Fruit fly (Drosophila melanogaster) whole organism, embryonic: ENCODE measurements around the gene enc.
A peak's percentile ranks its signal among the peaks of the same experiment; 100 is the strongest.

Experiments used
- Blimp-1 ChIP-seq: fragments of 200-800 bp; sonication (Bioruptor generic); optimal IDR thresholded peaks from 3 replicates; lab custom pipeline; 2018; ENCODE audit warnings: missing biosample characterization, missing genetic modification characterization, mild to moderate bottlenecking, moderate library complexity, missing genetic modification reagents
- CG10267 ChIP-seq: fragments of 200-800 bp; sonication (Bioruptor generic); optimal IDR thresholded peaks from 2 replicates; lab custom pipeline; 2018; ENCODE audit warnings: missing biosample characterization, mild to moderate bottlenecking, missing genetic modification characterization, moderate library complexity
- CG10565 ChIP-seq: fragments of 200-800 bp; sonication (Bioruptor generic); optimal IDR thresholded peaks from 3 replicates; lab custom pipeline; 2016; ENCODE audit warnings: missing biosample characterization, mild to moderate bottlenecking, missing genetic modification characterization
- CG12155 ChIP-seq: fragments of 200-800 bp; sonication (Bioruptor generic); optimal IDR thresholded peaks from 3 replicates; lab custom pipeline; 2016; ENCODE audit warnings: missing biosample characterization, missing genetic modification characterization
- CG12659 ChIP-seq: fragments of 200-800 bp; sonication (Bioruptor generic); optimal IDR thresholded peaks from 3 replicates; lab custom pipeline; 2017; ENCODE audit warnings: mild to moderate bottlenecking, missing biosample characterization, missing genetic modification reagents, missing genetic modification characterization
- CG13424 ChIP-seq: fragments of 200-800 bp; sonication (Bioruptor generic); optimal IDR thresholded peaks from 2 replicates; lab custom pipeline; 2019; ENCODE audit warnings: missing biosample characterization, mild to moderate bottlenecking, missing genetic modification characterization, moderate library complexity
- CG14710 ChIP-seq: fragments of 200-800 bp; sonication (Bioruptor generic); optimal IDR thresholded peaks from 3 replicates; lab custom pipeline; 2019; ENCODE audit warnings: missing biosample characterization, mild to moderate bottlenecking, missing genetic modification characterization, moderate library complexity
- CG15696 ChIP-seq: fragments of 200-800 bp; sonication (Bioruptor generic); optimal IDR thresholded peaks from 2 replicates; lab custom pipeline; 2019; ENCODE audit warnings: missing biosample characterization, mild to moderate bottlenecking, missing genetic modification characterization, moderate library complexity
- CG1602 ChIP-seq: fragments of 200-800 bp; sonication (Bioruptor generic); optimal IDR thresholded peaks from 3 replicates; lab custom pipeline; 2016; ENCODE audit warnings: missing biosample characterization, missing genetic modification characterization
- CG1603 ChIP-seq: fragments of 200-800 bp; sonication (Bioruptor generic); optimal IDR thresholded peaks from 2 replicates; lab custom pipeline; 2019; ENCODE audit warnings: missing biosample characterization, mild to moderate bottlenecking, missing genetic modification characterization, moderate library complexity
- CG17186 ChIP-seq: fragments of 200-800 bp; sonication (Bioruptor generic); optimal IDR thresholded peaks from 3 replicates; lab custom pipeline; 2017; ENCODE audit warnings: missing biosample characterization, missing genetic modification reagents, missing genetic modification characterization
- CG17385 ChIP-seq: fragments of 200-800 bp; sonication (Bioruptor generic); optimal IDR thresholded peaks from 3 replicates; lab custom pipeline; 2018; ENCODE audit warnings: missing biosample characterization, mild to moderate bottlenecking, missing genetic modification characterization
- CG17568 ChIP-seq: fragments of 200-800 bp; sonication (Bioruptor generic); optimal IDR thresholded peaks from 2 replicates; lab custom pipeline; 2018; ENCODE audit warnings: missing biosample characterization, mild to moderate bottlenecking, missing genetic modification characterization, moderate library complexity
- CG18262 ChIP-seq: fragments of 200-800 bp; optimal IDR thresholded peaks from 3 replicates; lab custom pipeline; 2019; ENCODE audit warnings: missing biosample characterization, mild to moderate bottlenecking, missing genetic modification characterization, moderate library complexity
- CG2678 ChIP-seq: fragments of 200-800 bp; sonication (Bioruptor generic); optimal IDR thresholded peaks from 3 replicates; lab custom pipeline; 2019; ENCODE audit warnings: missing biosample characterization, mild to moderate bottlenecking, missing genetic modification characterization, moderate library complexity
- CG2712 ChIP-seq: fragments of 200-800 bp; optimal IDR thresholded peaks from 3 replicates; lab custom pipeline; 2019; ENCODE audit warnings: missing biosample characterization, mild to moderate bottlenecking, missing genetic modification characterization, moderate library complexity
- CG30403 ChIP-seq: fragments of 200-800 bp; sonication (Bioruptor generic); optimal IDR thresholded peaks from 3 replicates; lab custom pipeline; 2016; ENCODE audit warnings: missing biosample characterization, missing genetic modification characterization
- CG6689 ChIP-seq: fragments of 200-800 bp; sonication (Bioruptor generic); IDR thresholded peaks from 2 replicates; pipeline ENCODE4 v1.3.6; 2022; ENCODE audit warnings: missing biosample characterization, missing genetic modification characterization
- CG7839 ChIP-seq: fragments of 200-800 bp; sonication (Bioruptor generic); optimal IDR thresholded peaks from 3 replicates; lab custom pipeline; 2018; ENCODE audit warnings: missing biosample characterization, mild to moderate bottlenecking, missing genetic modification characterization, moderate library complexity
- CG8359 ChIP-seq: fragments of 200-800 bp; sonication (Bioruptor generic); optimal IDR thresholded peaks from 2 replicates; lab custom pipeline; 2017; ENCODE audit warnings: missing biosample characterization, mild to moderate bottlenecking, missing genetic modification characterization, borderline replicate concordance
- CG8924 ChIP-seq: fragments of 200-800 bp; optimal IDR thresholded peaks from 3 replicates; lab custom pipeline; 2019; ENCODE audit warnings: missing biosample characterization, mild to moderate bottlenecking, missing genetic modification characterization, moderate library complexity
- CG9609 ChIP-seq: fragments of 200-800 bp; sonication (Bioruptor generic); optimal IDR thresholded peaks from 3 replicates; lab custom pipeline; 2016; ENCODE audit warnings: missing biosample characterization, missing genetic modification characterization
- CG9932 ChIP-seq: fragments of 200-800 bp; sonication (Bioruptor generic); IDR thresholded peaks from 2 replicates; pipeline ENCODE4 v1.3.6; 2022; ENCODE audit warnings: missing biosample characterization, missing genetic modification characterization
- D ChIP-seq, 2 experiments: fragments of 200-800 bp in 1 of 2; fragments of >200 bp in 1 of 2; sonication (Bioruptor generic) in 1 of 2; optimal IDR thresholded peaks; 2 replicates in 1 of 2; 3 replicates in 1 of 2; lab custom pipeline; 2017; ENCODE audit warnings: mild to moderate bottlenecking in 1 of 2, missing biosample characterization in 1 of 2, missing genetic modification characterization in 1 of 2, missing genetic modification reagents in 1 of 2
- Eip74EF ChIP-seq, 2 experiments: fragments of 200-800 bp in 1 of 2; fragments of >200 bp in 1 of 2; sonication (Bioruptor generic) in 1 of 2; optimal IDR thresholded peaks; 2 replicates each; lab custom pipeline; 2017 to 2019; ENCODE audit warnings: missing biosample characterization in 2 of 2, missing genetic modification characterization in 2 of 2, mild to moderate bottlenecking in 1 of 2, moderate library complexity in 1 of 2
- Elba2 ChIP-seq: fragments of 200-800 bp; sonication (Bioruptor generic); optimal IDR thresholded peaks from 3 replicates; lab custom pipeline; 2016; ENCODE audit warnings: missing biosample characterization, missing genetic modification characterization
- Hsf ChIP-seq: fragments of 200-800 bp; sonication (Bioruptor generic); optimal IDR thresholded peaks from 3 replicates; lab custom pipeline; 2016; ENCODE audit warnings: missing biosample characterization, missing genetic modification characterization
- Lhr ChIP-seq: fragments of 200-800 bp; sonication (Bioruptor generic); optimal IDR thresholded peaks from 3 replicates; lab custom pipeline; 2017; ENCODE audit warnings: mild to moderate bottlenecking, missing biosample characterization, missing genetic modification reagents, missing genetic modification characterization
- NfI ChIP-seq: fragments of 200-800 bp; sonication (Bioruptor generic); optimal IDR thresholded peaks from 3 replicates; lab custom pipeline; 2018; ENCODE audit warnings: missing biosample characterization, mild to moderate bottlenecking, missing genetic modification characterization, moderate library complexity
- Oli ChIP-seq: fragments of 200-800 bp; sonication (Bioruptor generic); optimal IDR thresholded peaks from 2 replicates; lab custom pipeline; 2018; ENCODE audit warnings: missing biosample characterization, mild to moderate bottlenecking, missing genetic modification characterization, moderate library complexity
- Side ChIP-seq: fragments of 200-800 bp; sonication (Bioruptor generic); optimal IDR thresholded peaks from 2 replicates; lab custom pipeline; 2016; ENCODE audit warnings: missing biosample characterization, missing genetic modification characterization
- Sox102F ChIP-seq: fragments of 200-800 bp; sonication (Bioruptor generic); optimal IDR thresholded peaks from 2 replicates; lab custom pipeline; 2018; ENCODE audit warnings: missing biosample characterization, mild to moderate bottlenecking, missing genetic modification characterization, moderate library complexity
- Ssrp ChIP-seq: fragments of 200-800 bp; sonication (Bioruptor generic); optimal IDR thresholded peaks from 2 replicates; lab custom pipeline; 2018; ENCODE audit warnings: missing biosample characterization, mild to moderate bottlenecking, missing genetic modification characterization, moderate library complexity
- Xrp1 ChIP-seq: fragments of 200-800 bp; sonication (Bioruptor generic); IDR thresholded peaks from 2 replicates; pipeline ENCODE4 v1.3.6; 2022; ENCODE audit warnings: missing biosample characterization, missing genetic modification characterization
- bcd ChIP-seq: fragments of 200-800 bp; sonication (Bioruptor generic); optimal IDR thresholded peaks from 2 replicates; lab custom pipeline; 2017; ENCODE audit warnings: missing biosample characterization, mild to moderate bottlenecking, missing genetic modification characterization
- bsh ChIP-seq, 2 experiments: fragments of 200-800 bp; sonication (Bioruptor generic); optimal IDR thresholded peaks; 2 replicates each; lab custom pipeline; 2017 to 2018; ENCODE audit warnings: mild to moderate bottlenecking in 2 of 2, missing biosample characterization in 2 of 2, missing genetic modification characterization in 2 of 2, moderate library complexity in 1 of 2
- crc ChIP-seq: fragments of 200-800 bp; sonication (Bioruptor generic); optimal IDR thresholded peaks from 2 replicates; lab custom pipeline; 2016; ENCODE audit warnings: missing biosample characterization, missing genetic modification characterization
- dan ChIP-seq: fragments of 200-800 bp; sonication (Bioruptor generic); IDR thresholded peaks from 2 replicates; pipeline ENCODE4 v1.3.6; 2022; ENCODE audit warnings: missing biosample characterization, missing genetic modification characterization
- gem ChIP-seq: fragments of 200-800 bp; sonication (Bioruptor generic); optimal IDR thresholded peaks from 2 replicates; lab custom pipeline; 2019; ENCODE audit warnings: missing biosample characterization, mild to moderate bottlenecking, missing genetic modification characterization, moderate library complexity
- grn ChIP-seq: fragments of 200-800 bp; sonication (Bioruptor generic); optimal IDR thresholded peaks from 3 replicates; lab custom pipeline; 2017; ENCODE audit warnings: missing biosample characterization, missing genetic modification characterization
- ind ChIP-seq: fragments of 200-800 bp; sonication (Bioruptor generic); optimal IDR thresholded peaks from 3 replicates; lab custom pipeline; 2016; ENCODE audit warnings: missing biosample characterization, missing genetic modification characterization
- kah ChIP-seq: fragments of 200-800 bp; sonication (Bioruptor generic); optimal IDR thresholded peaks from 2 replicates; lab custom pipeline; 2018; ENCODE audit warnings: missing biosample characterization, mild to moderate bottlenecking, missing genetic modification characterization
- kni ChIP-seq: fragments of 200-800 bp; sonication (Bioruptor generic); optimal IDR thresholded peaks from 3 replicates; lab custom pipeline; 2017; ENCODE audit warnings: mild to moderate bottlenecking, missing biosample characterization, missing genetic modification reagents, missing genetic modification characterization
- org-1 ChIP-seq: fragments of 200-800 bp; sonication (Bioruptor generic); optimal IDR thresholded peaks from 2 replicates; lab custom pipeline; 2017; ENCODE audit warnings: missing biosample characterization, missing genetic modification characterization
- prd ChIP-seq, 3 experiments: fragments of >200 bp in 2 of 3; fragments of 200-800 bp in 1 of 3; sonication (Bioruptor generic) in 1 of 3; optimal IDR thresholded peaks in 2 of 3; IDR thresholded peaks in 1 of 3; 2 replicates in 2 of 3; 3 replicates in 1 of 3; pipeline versions ENCODE4 v1.3.6 to Lab custom; 2017 to 2022; ENCODE audit warnings: missing biosample characterization in 1 of 3, missing genetic modification characterization in 1 of 3
- twi ChIP-seq: fragments of 200-800 bp; optimal IDR thresholded peaks from 2 replicates; lab custom pipeline; 2019; ENCODE audit warnings: missing biosample characterization, mild to moderate bottlenecking, missing genetic modification characterization, moderate library complexity
- unc-4 ChIP-seq: fragments of 200-800 bp; sonication (Bioruptor generic); IDR thresholded peaks from 2 replicates; pipeline ENCODE4 v1.3.6; 2022; ENCODE audit warnings: missing biosample characterization, missing genetic modification characterization; ENCODE audit not compliant: partially characterized antibody
- vvl ChIP-seq: fragments of 200-800 bp; sonication (Bioruptor generic); IDR thresholded peaks from 2 replicates; pipeline ENCODE4 v1.3.6; 2022; ENCODE audit warnings: missing biosample characterization, missing genetic modification characterization

enc gene

dm6 chr3L:3873094-3873493 lies 54.6 kb downstream of the enc start (continued):
- TF ChIP-seq Side (GFP tag; lab: Kevin White, UChicago) (peak; percentile 6), crc (GFP tag; lab: Kevin White, UChicago) (no peak), CG7839 (tag; lab: Kevin White, UChicago) (peak; percentile 53), Ssrp (tag; lab: Kevin White, UChicago) (peak; percentile 71), grn (GFP tag; lab: Kevin White, UChicago) (no peak), CG18262 (tag; lab: Kevin White, UChicago) (peak; percentile 82), Elba2 (no peak), CG2678 (tag; lab: Kevin White, UChicago) (peak; percentile 52), kah (GFP tag; lab: Kevin White, UChicago) (no peak), ind (GFP tag; lab: Kevin White, UChicago) (no peak), kni (GFP tag; lab: Kevin White, UChicago) (no peak), Blimp-1 (GFP tag; lab: Kevin White, UChicago) (peak; percentile 57), CG8924 (tag; lab: Kevin White, UChicago) (peak; percentile 63), org-1 (GFP tag; lab: Kevin White, UChicago) (peak; percentile 12), CG6689 (peak; percentile 37; the same call in 1 of the 2 replicates), CG10565 (GFP tag; lab: Kevin White, UChicago) (no peak), NfI (GFP tag; lab: Kevin White, UChicago) (no peak), vvl (GFP tag; lab: Robert Waterston, UW) (0 out of 2 replicates have a peak, but pooled peaks have one; percentile 20), CG2712 (tag; lab: Kevin White, UChicago) (peak; percentile 79), CG1602 (GFP tag; lab: Kevin White, UChicago) (peak; percentile 37), CG1603 (no peak), CG17385 (peak; percentile 23), CG14710 (tag; lab: Kevin White, UChicago) (peak; percentile 68), CG15696 (tag; lab: Kevin White, UChicago) (no peak), bsh (GFP tag; optimal IDR thresholded peaks at IDR 0.05; lab: Kevin White, UChicago) (peak in 1 of 2 experiments; percentile 85), CG17186 (GFP tag; lab: Kevin White, UChicago) (no peak), dan (GFP tag; lab: Robert Waterston, UW) (no peak), Eip74EF (GFP tag; optimal IDR thresholded peaks at IDR 0.05; lab: Kevin White, UChicago) (peak in 1 of 2 experiments; percentile 18), CG13424 (tag; lab: Kevin White, UChicago) (peak; percentile 54), prd (optimal IDR thresholded peaks at IDR 0.05; lab: Kevin White, UChicago) (no peak), prd (GFP tag; IDR thresholded peaks at IDR 0.05; lab: Robert Waterston, UW) (peak; percentile 8; the same call in 1 of the 3 replicates), Xrp1 (GFP tag; lab: Robert Waterston, UW) (peak; percentile 37; the same call in 1 of the 2 replicates), twi (tag; lab: Kevin White, UChicago) (peak; percentile 45), D (optimal IDR thresholded peaks at IDR 0.05; lab: Kevin White, UChicago) (no peak), D (GFP tag; optimal IDR thresholded peaks at IDR 0.05; lab: Kevin White, UChicago) (peak; percentile 29), Oli (peak; percentile 51), Hsf (GFP tag; lab: Kevin White, UChicago) (peak; percentile 14), bcd (GFP tag; lab: Kevin White, UChicago) (peak; percentile 9), Lhr (GFP tag; lab: Kevin White, UChicago) (peak; percentile 18), CG17568 (GFP tag; lab: Kevin White, UChicago) (no peak), CG9609 (GFP tag; lab: Kevin White, UChicago) (no peak), CG12659 (GFP tag; lab: Kevin White, UChicago) (peak; percentile 2), Sox102F (GFP tag; lab: Kevin White, UChicago) (peak; percentile 62), CG12155 (GFP tag; lab: Kevin White, UChicago) (no peak), CG30403 (GFP tag; lab: Kevin White, UChicago) (peak; percentile 47), CG8359 (GFP tag; lab: Kevin White, UChicago) (no peak), gem (tag; lab: Kevin White, UChicago) (peak; percentile 75), CG9932 (GFP tag; lab: Robert Waterston, UW) (no peak), CG10267 (peak; percentile 60), unc-4 (no peak)
